Fruit fly (Drosophila melanogaster) whole organism, embryonic: Measurements from ENCODE around the gene Frmd5.
A peak's percentile ranks its signal among the peaks of the same experiment; 100 is the strongest.

Experiments used
- Asciz ChIP-seq: fragments of 200-800 bp; sonication (Bioruptor generic); optimal IDR thresholded peaks from 2 replicates; lab custom pipeline; 2017; ENCODE audit warnings: missing biosample characterization, mild to moderate bottlenecking, missing genetic modification characterization, missing genetic modification reagents
- CG10565 ChIP-seq: fragments of 200-800 bp; sonication (Bioruptor generic); optimal IDR thresholded peaks from 3 replicates; lab custom pipeline; 2016; ENCODE audit warnings: missing biosample characterization, mild to moderate bottlenecking, missing genetic modification characterization
- CG12659 ChIP-seq: fragments of 200-800 bp; sonication (Bioruptor generic); optimal IDR thresholded peaks from 3 replicates; lab custom pipeline; 2017; ENCODE audit warnings: mild to moderate bottlenecking, missing biosample characterization, missing genetic modification reagents, missing genetic modification characterization
- CG1529 ChIP-seq: fragments of 200-800 bp; sonication (Bioruptor generic); optimal IDR thresholded peaks from 3 replicates; lab custom pipeline; 2018; ENCODE audit warnings: missing biosample characterization, missing genetic modification characterization
- CG15514 ChIP-seq: fragments of 200-800 bp; sonication (Bioruptor generic); optimal IDR thresholded peaks from 3 replicates; lab custom pipeline; 2017; ENCODE audit warnings: missing biosample characterization, missing genetic modification characterization, mild to moderate bottlenecking, moderate library complexity, missing genetic modification reagents
- CG16813 ChIP-seq: fragments of 200-800 bp; sonication (Bioruptor generic); IDR thresholded peaks from 3 replicates; pipeline ENCODE4 v1.3.6; 2022; ENCODE audit warnings: missing biosample characterization, missing genetic modification characterization; ENCODE audit not compliant: partially characterized antibody
- CG17385 ChIP-seq: fragments of 200-800 bp; sonication (Bioruptor generic); optimal IDR thresholded peaks from 3 replicates; lab custom pipeline; 2018; ENCODE audit warnings: missing biosample characterization, mild to moderate bottlenecking, missing genetic modification characterization
- CG17612 ChIP-seq: fragments of 200-800 bp; sonication (Bioruptor generic); IDR thresholded peaks from 2 replicates; pipeline ENCODE4 v1.3.6; 2022; ENCODE audit warnings: missing biosample characterization, missing genetic modification characterization
- CG30020 ChIP-seq: fragments of 200-800 bp; optimal IDR thresholded peaks from 2 replicates; lab custom pipeline; 2019; ENCODE audit warnings: missing biosample characterization, mild to moderate bottlenecking, missing genetic modification characterization, moderate library complexity
- CG32767 ChIP-seq: fragments of 200-800 bp; sonication (Bioruptor generic); IDR thresholded peaks from 2 replicates; pipeline ENCODE4 v1.3.6; 2022; ENCODE audit warnings: missing biosample characterization, missing genetic modification characterization
- CG33213 ChIP-seq: fragments of 200-800 bp; sonication (Bioruptor generic); optimal IDR thresholded peaks from 3 replicates; lab custom pipeline; 2016; ENCODE audit warnings: missing biosample characterization, missing genetic modification characterization
- CG34224 ChIP-seq: fragments of 200-800 bp; sonication (Bioruptor generic); IDR thresholded peaks from 3 replicates; pipeline ENCODE4 v1.3.6; 2022; ENCODE audit warnings: missing biosample characterization, missing genetic modification characterization; ENCODE audit not compliant: partially characterized antibody
- CG4328 ChIP-seq: fragments of 200-800 bp; sonication (Bioruptor generic); optimal IDR thresholded peaks from 3 replicates; lab custom pipeline; 2017; ENCODE audit warnings: missing biosample characterization, missing genetic modification reagents, missing genetic modification characterization
- CG6175 ChIP-seq: fragments of 200-800 bp; sonication (Bioruptor generic); IDR thresholded peaks from 3 replicates; pipeline ENCODE4 v1.3.6; 2022; ENCODE audit warnings: missing biosample characterization, missing genetic modification characterization
- CG6689 ChIP-seq: fragments of 200-800 bp; sonication (Bioruptor generic); IDR thresholded peaks from 2 replicates; pipeline ENCODE4 v1.3.6; 2022; ENCODE audit warnings: missing biosample characterization, missing genetic modification characterization
- CG6791 ChIP-seq: fragments of 200-800 bp; sonication (Bioruptor generic); IDR thresholded peaks from 3 replicates; pipeline ENCODE4 v1.3.6; 2022; ENCODE audit warnings: missing biosample characterization, missing genetic modification characterization; ENCODE audit not compliant: partially characterized antibody
- CG7357 ChIP-seq: fragments of 200-800 bp; sonication (Bioruptor generic); IDR thresholded peaks from 3 replicates; pipeline ENCODE4 v1.3.6; 2022; ENCODE audit warnings: missing biosample characterization, missing genetic modification characterization
- Chrac-16 ChIP-seq: fragments of 200-800 bp; sonication (Bioruptor generic); optimal IDR thresholded peaks from 3 replicates; lab custom pipeline; 2016; ENCODE audit warnings: missing biosample characterization, missing genetic modification characterization
- Dp ChIP-seq: fragments of 200-800 bp; sonication (Bioruptor generic); optimal IDR thresholded peaks from 2 replicates; lab custom pipeline; 2018; ENCODE audit warnings: missing biosample characterization, mild to moderate bottlenecking, missing genetic modification characterization, moderate library complexity
- Drgx ChIP-seq: fragments of 200-800 bp; sonication (Bioruptor generic); IDR thresholded peaks from 2 replicates; pipeline ENCODE4 v1.3.6; 2022; ENCODE audit warnings: missing biosample characterization, missing genetic modification characterization
- E2f2 ChIP-seq: fragments of 200-800 bp; sonication (Bioruptor generic); IDR thresholded peaks from 2 replicates; pipeline ENCODE4 v1.3.6; 2022; ENCODE audit warnings: missing biosample characterization, missing genetic modification characterization
- Elba2 ChIP-seq: fragments of 200-800 bp; sonication (Bioruptor generic); optimal IDR thresholded peaks from 3 replicates; lab custom pipeline; 2016; ENCODE audit warnings: missing biosample characterization, missing genetic modification characterization
- Fer2 ChIP-seq: fragments of 200-800 bp; sonication (Bioruptor generic); optimal IDR thresholded peaks from 2 replicates; lab custom pipeline; 2018; ENCODE audit warnings: missing biosample characterization, mild to moderate bottlenecking, missing genetic modification characterization, moderate library complexity
- Gsc ChIP-seq: fragments of 200-800 bp; sonication (Bioruptor generic); IDR thresholded peaks from 2 replicates; pipeline ENCODE4 v1.3.6; 2022; ENCODE audit warnings: missing biosample characterization, missing genetic modification characterization
- H15 ChIP-seq: fragments of 200-800 bp; sonication (Bioruptor generic); IDR thresholded peaks from 3 replicates; pipeline ENCODE4 v1.3.6; 2022; ENCODE audit warnings: missing biosample characterization, missing genetic modification characterization
- HHEX ChIP-seq: fragments of 200-800 bp; sonication (Bioruptor generic); optimal IDR thresholded peaks from 3 replicates; lab custom pipeline; 2017; ENCODE audit warnings: missing biosample characterization, mild to moderate bottlenecking, missing genetic modification characterization, missing genetic modification reagents
- Oaz ChIP-seq: fragments of 200-800 bp; sonication (Bioruptor generic); IDR thresholded peaks from 2 replicates; pipeline ENCODE4 v1.3.6; 2022; ENCODE audit warnings: missing biosample characterization, missing genetic modification characterization
- Ssrp ChIP-seq: fragments of 200-800 bp; sonication (Bioruptor generic); optimal IDR thresholded peaks from 2 replicates; lab custom pipeline; 2018; ENCODE audit warnings: missing biosample characterization, mild to moderate bottlenecking, missing genetic modification characterization, moderate library complexity
- Tbp ChIP-seq: fragments of >200 bp; optimal IDR thresholded peaks from 2 replicates; lab custom pipeline; 2018; ENCODE audit warnings: missing biosample characterization, missing genetic modification characterization
- br ChIP-seq: fragments of >200 bp; optimal IDR thresholded peaks from 2 replicates; lab custom pipeline; 2017
- corto ChIP-seq: fragments of 200-800 bp; sonication (Bioruptor generic); optimal IDR thresholded peaks from 2 replicates; lab custom pipeline; 2016; ENCODE audit warnings: missing biosample characterization, mild to moderate bottlenecking, missing genetic modification characterization, moderate library complexity
- croc ChIP-seq: fragments of 200-800 bp; sonication (Bioruptor generic); conservative IDR thresholded peaks from 3 replicates; pipeline ENCODE4 v1.3.6; 2022; ENCODE audit warnings: missing biosample characterization, missing genetic modification characterization
- crol ChIP-seq: fragments of 200-800 bp; sonication (Bioruptor generic); IDR thresholded peaks from 2 replicates; pipeline ENCODE4 v1.3.6; 2022; ENCODE audit warnings: missing biosample characterization, missing genetic modification characterization
- crp ChIP-seq, 2 experiments: fragments of 200-800 bp; sonication (Bioruptor generic); optimal IDR thresholded peaks; 2 replicates in 1 of 2; 3 replicates in 1 of 2; lab custom pipeline; 2017; ENCODE audit warnings: missing biosample characterization in 2 of 2, missing genetic modification characterization in 2 of 2, mild to moderate bottlenecking in 1 of 2, moderate library complexity in 1 of 2
- dm ChIP-seq: fragments of 200-800 bp; sonication (Bioruptor generic); optimal IDR thresholded peaks from 3 replicates; lab custom pipeline; 2016; ENCODE audit warnings: missing biosample characterization, missing genetic modification characterization
- eve ChIP-seq, 2 experiments: fragments of >200 bp; optimal IDR thresholded peaks; 2 replicates each; lab custom pipeline; 2017; ENCODE audit warnings: missing biosample characterization in 2 of 2, missing genetic modification characterization in 2 of 2
- insv ChIP-seq, 2 experiments: fragments of 200-800 bp; sonication (Bioruptor generic); optimal IDR thresholded peaks; 3 replicates each; lab custom pipeline; 2016 to 2018; ENCODE audit warnings: missing biosample characterization in 2 of 2, missing genetic modification characterization in 2 of 2
- jigr1 ChIP-seq: fragments of 200-800 bp; sonication (Bioruptor generic); IDR thresholded peaks from 3 replicates; pipeline ENCODE4 v1.3.6; 2022; ENCODE audit warnings: missing biosample characterization, missing genetic modification characterization
- ken ChIP-seq: fragments of 200-800 bp; sonication (Bioruptor generic); IDR thresholded peaks from 3 replicates; pipeline ENCODE4 v1.3.6; 2022; ENCODE audit warnings: missing biosample characterization, missing genetic modification characterization
- pfk ChIP-seq: fragments of 200-800 bp; sonication (Bioruptor generic); optimal IDR thresholded peaks from 2 replicates; lab custom pipeline; 2018; ENCODE audit warnings: missing biosample characterization, mild to moderate bottlenecking, missing genetic modification characterization, moderate library complexity
- sd ChIP-seq: fragments of 200-800 bp; sonication (Bioruptor generic); optimal IDR thresholded peaks from 3 replicates; lab custom pipeline; 2018; ENCODE audit warnings: missing biosample characterization, mild to moderate bottlenecking, missing genetic modification characterization, moderate library complexity
- sens ChIP-seq: fragments of 200-800 bp; sonication (Bioruptor generic); peaks from one replicate; lab custom pipeline; 2016; ENCODE audit warnings: missing biosample characterization, missing genetic modification characterization
- sim ChIP-seq: fragments of 200-800 bp; sonication (Bioruptor generic); IDR thresholded peaks from 2 replicates; pipeline ENCODE4 v1.3.6; 2022; ENCODE audit warnings: missing biosample characterization, missing genetic modification characterization
- sima ChIP-seq: fragments of 200-800 bp; sonication (Bioruptor generic); optimal IDR thresholded peaks from 2 replicates; lab custom pipeline; 2016; ENCODE audit warnings: missing biosample characterization, missing genetic modification characterization
- slp2 ChIP-seq: fragments of 200-800 bp; sonication (Bioruptor generic); optimal IDR thresholded peaks from 2 replicates; lab custom pipeline; 2016; ENCODE audit warnings: missing biosample characterization, missing genetic modification characterization
- so ChIP-seq: fragments of 200-800 bp; sonication (Bioruptor generic); IDR thresholded peaks from 3 replicates; pipeline ENCODE4 v1.3.6; 2022; ENCODE audit warnings: missing biosample characterization, missing genetic modification characterization
- sr ChIP-seq: fragments of 200-800 bp; sonication (Bioruptor generic); IDR thresholded peaks from 3 replicates; pipeline ENCODE4 v1.3.6; 2022; ENCODE audit warnings: missing biosample characterization, missing genetic modification characterization
- tin ChIP-seq: fragments of 200-800 bp; sonication (Bioruptor generic); optimal IDR thresholded peaks from 3 replicates; lab custom pipeline; 2016; ENCODE audit warnings: missing biosample characterization, missing genetic modification characterization
- tup ChIP-seq: fragments of 200-800 bp; sonication (Bioruptor generic); optimal IDR thresholded peaks from 2 replicates; lab custom pipeline; 2016; ENCODE audit warnings: missing biosample characterization, mild to moderate bottlenecking, missing genetic modification characterization, moderate library complexity
- vfl ChIP-seq: fragments of 200-800 bp; sonication (Bioruptor generic); optimal IDR thresholded peaks from 2 replicates; lab custom pipeline; 2016; ENCODE audit warnings: missing biosample characterization, missing genetic modification characterization
- vnd ChIP-seq: fragments of 200-800 bp; sonication (Bioruptor generic); IDR thresholded peaks from 3 replicates; pipeline ENCODE4 v1.3.6; 2022; ENCODE audit warnings: missing biosample characterization, missing genetic modification characterization; ENCODE audit not compliant: partially characterized antibody
- yki ChIP-seq: fragments of >200 bp; optimal IDR thresholded peaks from 3 replicates; lab custom pipeline; 2018

The Frmd5 gene

dm6 chr2L:10299810-10300147 is 44.5 kb upstream of the Frmd5 start, which contains the start of gene CYLD (continued):
- TF ChIP-seq Chrac-16 (GFP tag; lab: Kevin White, UChicago): peak; percentile 60
- peak; percentile 65 for TF ChIP-seq E2f2
- no peak for TF ChIP-seq sim (GFP tag; lab: Robert Waterston, UW)
- TF ChIP-seq CG1529 (GFP tag; lab: Kevin White, UChicago): peak; percentile 25
- peak; percentile 65 for TF ChIP-seq sd
- no peak for TF ChIP-seq crp (GFP tag; optimal IDR thresholded peaks at IDR 0.05; lab: Kevin White, UChicago)
- no peak for TF ChIP-seq CG10565
- TF ChIP-seq CG30020 (tag; lab: Kevin White, UChicago): peak; percentile 87
- no peak for TF ChIP-seq CG32767 (GFP tag; lab: Robert Waterston, UW)
- peak; percentile 19 for TF ChIP-seq Fer2 (tag; lab: Kevin White, UChicago)
- TF ChIP-seq Ssrp (tag; lab: Kevin White, UChicago): peak; percentile 63
- TF ChIP-seq CG7357 (GFP tag; lab: Robert Waterston, UW): 0 out of 3 replicates have a peak, but pooled peaks have one; percentile 18
- no peak for TF ChIP-seq yki
- peak; percentile 33 for TF ChIP-seq HHEX (GFP tag; lab: Kevin White, UChicago)
- TF ChIP-seq jigr1 (GFP tag; lab: Robert Waterston, UW): no peak
- no peak for TF ChIP-seq corto (GFP tag; lab: Kevin White, UChicago)
- TF ChIP-seq Gsc: no peak
- no peak for TF ChIP-seq CG16813 (GFP tag; lab: Robert Waterston, UW)
- no peak for TF ChIP-seq dm
- no peak for TF ChIP-seq croc (GFP tag; lab: Robert Waterston, UW)
- TF ChIP-seq H15 (GFP tag; lab: Robert Waterston, UW): no peak
- no peak for TF ChIP-seq CG6175 (GFP tag; lab: Robert Waterston, UW)
- TF ChIP-seq Tbp (GFP tag; lab: Kevin White, UChicago): no peak
- TF ChIP-seq ken (GFP tag; lab: Robert Waterston, UW): no peak; the same call in 2 of the 3 replicates
- peak; percentile 67 for TF ChIP-seq CG12659 (GFP tag; lab: Kevin White, UChicago)
- no peak for TF ChIP-seq slp2 (GFP tag; lab: Kevin White, UChicago)
- TF ChIP-seq Drgx (GFP tag; lab: Robert Waterston, UW): peak; percentile 68
- TF ChIP-seq CG6689 (GFP tag; lab: Robert Waterston, UW): peak; percentile 70
- no peak for TF ChIP-seq CG4328 (GFP tag; lab: Kevin White, UChicago)
- TF ChIP-seq CG17612: no peak
- TF ChIP-seq Oaz (GFP tag; lab: Robert Waterston, UW): no peak
- TF ChIP-seq tin (GFP tag; lab: Kevin White, UChicago): peak; percentile 54
- peak; percentile 46 for TF ChIP-seq Asciz (GFP tag; lab: Kevin White, UChicago)
- no peak for TF ChIP-seq vfl
- TF ChIP-seq CG15514 (GFP tag; lab: Kevin White, UChicago): peak; percentile 66
- TF ChIP-seq tup: no peak
- TF ChIP-seq pfk (GFP tag; lab: Kevin White, UChicago): no peak
- no peak for TF ChIP-seq so (GFP tag; lab: Robert Waterston, UW)
- TF ChIP-seq vnd: no peak
- TF ChIP-seq crol (GFP tag; lab: Robert Waterston, UW): no peak
- peak; percentile 35; the same call in 1 of the 3 replicates for TF ChIP-seq CG34224 (GFP tag; lab: Robert Waterston, UW)
- TF ChIP-seq CG6791 (GFP tag; lab: Robert Waterston, UW): no peak
- peak; percentile 15 for TF ChIP-seq Dp
- TF ChIP-seq CG33213: no peak
- no peak for TF ChIP-seq sima
- TF ChIP-seq eve (GFP tag; optimal IDR thresholded peaks at IDR 0.05; lab: Kevin White, UChicago): no peak
- TF ChIP-seq CG17385 (GFP tag; lab: Kevin White, UChicago): peak; percentile 75
- TF ChIP-seq sr (GFP tag; lab: Robert Waterston, UW): no peak
- TF ChIP-seq Elba2 (GFP tag; lab: Kevin White, UChicago): no peak
- no peak for TF ChIP-seq insv (GFP tag; optimal IDR thresholded peaks at IDR 0.05; lab: Kevin White, UChicago)
- TF ChIP-seq sens (GFP tag; lab: Kevin White, UChicago): peak; percentile 96
- TF ChIP-seq br: no peak
